Fruit fly (Drosophila melanogaster) whole organism, embryonic: Measurements from ENCODE around the gene her.

Experiments
- Abd-B ChIP-seq: fragments of 200-800 bp; sonication (Bioruptor generic); optimal IDR thresholded peaks from 2 replicates; lab custom pipeline; 2018; ENCODE audit warnings: missing biosample characterization, mild to moderate bottlenecking, missing genetic modification characterization, moderate library complexity
- CG10321 ChIP-seq: fragments of 200-800 bp; sonication (Bioruptor generic); IDR thresholded peaks from 2 replicates; pipeline ENCODE4 v1.3.6; 2022; ENCODE audit warnings: missing biosample characterization, missing genetic modification characterization
- CG11456 ChIP-seq: fragments of 200-800 bp; sonication (Bioruptor generic); IDR thresholded peaks from 3 replicates; pipeline ENCODE4 v1.3.6; 2022; ENCODE audit warnings: missing biosample characterization, missing genetic modification characterization
- CG11723 ChIP-seq: fragments of 200-800 bp; sonication (Bioruptor generic); optimal IDR thresholded peaks from 2 replicates; lab custom pipeline; 2017; ENCODE audit warnings: missing biosample characterization, mild to moderate bottlenecking, missing genetic modification characterization
- CG13894 ChIP-seq: fragments of 200-800 bp; sonication (Bioruptor generic); optimal IDR thresholded peaks from 3 replicates; lab custom pipeline; 2018; ENCODE audit warnings: missing biosample characterization, mild to moderate bottlenecking, missing genetic modification characterization, moderate library complexity
- CG1832 ChIP-seq: fragments of 200-800 bp; sonication (Bioruptor generic); optimal IDR thresholded peaks from 2 replicates; lab custom pipeline; 2017; ENCODE audit warnings: missing biosample characterization, mild to moderate bottlenecking, missing genetic modification characterization, inconsistent platforms
- CG2199 ChIP-seq: fragments of 200-800 bp; sonication (Bioruptor generic); IDR thresholded peaks from 3 replicates; pipeline ENCODE4 v1.3.6; 2022; ENCODE audit warnings: missing biosample characterization, missing genetic modification characterization
- CG2202 ChIP-seq: fragments of 200-800 bp; sonication (Bioruptor generic); optimal IDR thresholded peaks from 2 replicates; lab custom pipeline; 2018; ENCODE audit warnings: missing biosample characterization, mild to moderate bottlenecking, missing genetic modification characterization
- CG4820 ChIP-seq: fragments of 200-800 bp; sonication (Bioruptor generic); optimal IDR thresholded peaks from 3 replicates; lab custom pipeline; 2016; ENCODE audit warnings: missing biosample characterization, missing genetic modification characterization
- CG9609 ChIP-seq: fragments of 200-800 bp; sonication (Bioruptor generic); optimal IDR thresholded peaks from 3 replicates; lab custom pipeline; 2016; ENCODE audit warnings: missing biosample characterization, missing genetic modification characterization
- CG9932 ChIP-seq: fragments of 200-800 bp; sonication (Bioruptor generic); IDR thresholded peaks from 2 replicates; pipeline ENCODE4 v1.3.6; 2022; ENCODE audit warnings: missing biosample characterization, missing genetic modification characterization
- CHES-1-like ChIP-seq: fragments of 200-800 bp; sonication (Bioruptor generic); optimal IDR thresholded peaks from 2 replicates; lab custom pipeline; 2016; ENCODE audit warnings: missing biosample characterization, missing genetic modification characterization
- CTCF ChIP-seq: fragments of 200-800 bp; sonication (Bioruptor generic); optimal IDR thresholded peaks from 2 replicates; lab custom pipeline; 2017; ENCODE audit warnings: missing biosample characterization, mild to moderate bottlenecking, missing genetic modification characterization, moderate library complexity
- Gug ChIP-seq: fragments of 200-800 bp; sonication (Bioruptor generic); IDR thresholded peaks from 4 replicates; pipeline ENCODE4 v1.3.6; 2022; ENCODE audit warnings: missing biosample characterization, missing genetic modification characterization
- Hr78 ChIP-seq, 2 experiments: fragments of 200-800 bp in 1 of 2; fragments of >200 bp in 1 of 2; sonication (Bioruptor generic) in 1 of 2; optimal IDR thresholded peaks; 2 replicates each; lab custom pipeline; 2017 to 2019; ENCODE audit warnings: missing biosample characterization in 2 of 2, missing genetic modification characterization in 2 of 2, mild to moderate bottlenecking in 1 of 2, moderate library complexity in 1 of 2
- MESR4 ChIP-seq: fragments of 200-800 bp; sonication (Bioruptor generic); optimal IDR thresholded peaks from 2 replicates; lab custom pipeline; 2018; ENCODE audit warnings: missing biosample characterization, mild to moderate bottlenecking, missing genetic modification characterization, moderate library complexity
- MTF-1 ChIP-seq: fragments of 200-800 bp; sonication (Bioruptor generic); optimal IDR thresholded peaks from 2 replicates; lab custom pipeline; 2018; ENCODE audit warnings: missing biosample characterization, mild to moderate bottlenecking, missing genetic modification characterization, borderline replicate concordance
- Max ChIP-seq: fragments of 200-800 bp; sonication (Bioruptor generic); optimal IDR thresholded peaks from 2 replicates; lab custom pipeline; 2016; ENCODE audit warnings: missing biosample characterization, mild to moderate bottlenecking, missing genetic modification characterization
- Med ChIP-seq: fragments of 200-800 bp; sonication (Bioruptor generic); peaks from one replicate; lab custom pipeline; 2016; ENCODE audit warnings: missing biosample characterization, missing genetic modification characterization, mild to moderate bottlenecking, inconsistent platforms, moderate library complexity
- NFAT ChIP-seq: fragments of 200-800 bp; sonication (Bioruptor generic); IDR thresholded peaks from 2 replicates; pipeline ENCODE4 v1.3.6; 2022; ENCODE audit warnings: missing biosample characterization, missing genetic modification characterization
- Opbp ChIP-seq: fragments of 200-800 bp; sonication (Bioruptor generic); IDR thresholded peaks from 3 replicates; pipeline ENCODE4 v1.3.6; 2022; ENCODE audit warnings: missing biosample characterization, missing genetic modification characterization; ENCODE audit not compliant: partially characterized antibody
- Rx ChIP-seq: fragments of 200-800 bp; sonication (Bioruptor generic); IDR thresholded peaks from 2 replicates; pipeline ENCODE4 v1.3.6; 2022; ENCODE audit warnings: missing biosample characterization, missing genetic modification characterization
- Scr ChIP-seq: fragments of 200-800 bp; sonication (Bioruptor generic); IDR thresholded peaks from 2 replicates; pipeline ENCODE4 v1.3.6; 2022; ENCODE audit warnings: missing biosample characterization, missing genetic modification characterization; ENCODE audit not compliant: partially characterized antibody
- Sox102F ChIP-seq: fragments of 200-800 bp; sonication (Bioruptor generic); optimal IDR thresholded peaks from 2 replicates; lab custom pipeline; 2018; ENCODE audit warnings: missing biosample characterization, mild to moderate bottlenecking, missing genetic modification characterization, moderate library complexity
- ab ChIP-seq: fragments of 200-800 bp; sonication (Bioruptor generic); optimal IDR thresholded peaks from 2 replicates; lab custom pipeline; 2016; ENCODE audit warnings: missing biosample characterization, missing genetic modification characterization
- bigmax ChIP-seq: fragments of 200-800 bp; sonication (Bioruptor generic); optimal IDR thresholded peaks from 2 replicates; lab custom pipeline; 2018; ENCODE audit warnings: missing biosample characterization, mild to moderate bottlenecking, missing genetic modification characterization
- br ChIP-seq: fragments of >200 bp; optimal IDR thresholded peaks from 2 replicates; lab custom pipeline; 2017
- bsh ChIP-seq, 2 experiments: fragments of 200-800 bp; sonication (Bioruptor generic); optimal IDR thresholded peaks; 2 replicates each; lab custom pipeline; 2017 to 2018; ENCODE audit warnings: mild to moderate bottlenecking in 2 of 2, missing biosample characterization in 2 of 2, missing genetic modification characterization in 2 of 2, moderate library complexity in 1 of 2
- cad ChIP-seq: fragments of >200 bp; optimal IDR thresholded peaks from 2 replicates; lab custom pipeline; 2017; ENCODE audit warnings: missing biosample characterization, missing genetic modification characterization
- caup ChIP-seq: fragments of 200-800 bp; sonication (Bioruptor generic); optimal IDR thresholded peaks from 3 replicates; lab custom pipeline; 2017; ENCODE audit warnings: missing biosample characterization, mild to moderate bottlenecking, missing genetic modification characterization, moderate library complexity; ENCODE audit not compliant: severe bottlenecking
- cg ChIP-seq: fragments of 200-800 bp; sonication (Bioruptor generic); optimal IDR thresholded peaks from 3 replicates; lab custom pipeline; 2019; ENCODE audit warnings: missing biosample characterization, mild to moderate bottlenecking, missing genetic modification characterization, moderate library complexity
- corto ChIP-seq: fragments of 200-800 bp; sonication (Bioruptor generic); optimal IDR thresholded peaks from 2 replicates; lab custom pipeline; 2016; ENCODE audit warnings: missing biosample characterization, mild to moderate bottlenecking, missing genetic modification characterization, moderate library complexity
- cwo ChIP-seq: fragments of 200-800 bp; sonication (Bioruptor generic); optimal IDR thresholded peaks from 3 replicates; lab custom pipeline; 2017; ENCODE audit warnings: missing biosample characterization, missing genetic modification characterization, mild to moderate bottlenecking, moderate library complexity, missing genetic modification reagents
- esg ChIP-seq: fragments of 200-800 bp; sonication (Bioruptor generic); conservative IDR thresholded peaks from 2 replicates; pipeline ENCODE4 v1.3.6; 2022; ENCODE audit warnings: missing biosample characterization, missing genetic modification characterization
- exex ChIP-seq: fragments of 200-800 bp; sonication (Bioruptor generic); optimal IDR thresholded peaks from 4 replicates; lab custom pipeline; 2018; ENCODE audit warnings: missing biosample characterization, mild to moderate bottlenecking, missing genetic modification characterization, moderate library complexity
- gfzf ChIP-seq: fragments of 200-800 bp; sonication (Bioruptor generic); optimal IDR thresholded peaks from 2 replicates; lab custom pipeline; 2016; ENCODE audit warnings: missing biosample characterization, mild to moderate bottlenecking, missing genetic modification characterization, moderate library complexity
- kah ChIP-seq: fragments of 200-800 bp; sonication (Bioruptor generic); optimal IDR thresholded peaks from 2 replicates; lab custom pipeline; 2018; ENCODE audit warnings: missing biosample characterization, mild to moderate bottlenecking, missing genetic modification characterization
- odd ChIP-seq: fragments of 200-800 bp; sonication (Bioruptor generic); optimal IDR thresholded peaks from 2 replicates; lab custom pipeline; 2017; ENCODE audit warnings: missing biosample characterization, mild to moderate bottlenecking, missing genetic modification characterization
- pho ChIP-seq: fragments of 200-800 bp; sonication (Bioruptor generic); optimal IDR thresholded peaks from 2 replicates; lab custom pipeline; 2016; ENCODE audit warnings: missing biosample characterization, missing genetic modification characterization
- pros ChIP-seq: fragments of 200-800 bp; sonication (Bioruptor generic); optimal IDR thresholded peaks from 3 replicates; lab custom pipeline; 2019; ENCODE audit warnings: missing biosample characterization, mild to moderate bottlenecking, missing genetic modification characterization, moderate library complexity
- row ChIP-seq: fragments of 200-800 bp; sonication (Bioruptor generic); IDR thresholded peaks from 3 replicates; pipeline ENCODE4 v1.3.6; 2022; ENCODE audit warnings: missing biosample characterization, missing genetic modification characterization
- sens ChIP-seq: fragments of 200-800 bp; sonication (Bioruptor generic); peaks from one replicate; lab custom pipeline; 2016; ENCODE audit warnings: missing biosample characterization, missing genetic modification characterization
- slbo ChIP-seq: fragments of 200-800 bp; sonication (Bioruptor generic); IDR thresholded peaks from 2 replicates; pipeline ENCODE4 v1.3.6; 2022; ENCODE audit warnings: missing biosample characterization, missing genetic modification characterization
- sob ChIP-seq: fragments of 200-800 bp; sonication (Bioruptor generic); IDR thresholded peaks from 2 replicates; pipeline ENCODE4 v1.3.6; 2022; ENCODE audit warnings: missing biosample characterization, missing genetic modification characterization
- tio ChIP-seq: fragments of 200-800 bp; sonication (Bioruptor generic); optimal IDR thresholded peaks from 2 replicates; lab custom pipeline; 2017; ENCODE audit warnings: missing biosample characterization, missing genetic modification characterization, inconsistent platforms
- zen ChIP-seq: fragments of 200-800 bp; sonication (Bioruptor generic); optimal IDR thresholded peaks from 3 replicates; lab custom pipeline; 2018; ENCODE audit warnings: missing biosample characterization, mild to moderate bottlenecking, missing genetic modification characterization, moderate library complexity
- zf30C ChIP-seq: fragments of 200-800 bp; sonication (Bioruptor generic); optimal IDR thresholded peaks from 3 replicates; lab custom pipeline; 2018; ENCODE audit warnings: missing biosample characterization, mild to moderate bottlenecking, missing genetic modification characterization

Gene her

dm6 chr2L:16684908-16685611 lies 8.1 kb downstream of the her start (continued):
- no peak for TF ChIP-seq ab
- peak; percentile 57 for TF ChIP-seq odd (GFP tag; lab: Kevin White, UChicago)
- TF ChIP-seq Max (GFP tag; lab: Kevin White, UChicago) = peak; percentile 25
- peak; percentile 58 for TF ChIP-seq Sox102F (GFP tag; lab: Kevin White, UChicago)
- TF ChIP-seq zen (tag; lab: Kevin White, UChicago) = peak; percentile 1
- no peak for TF ChIP-seq CG4820 (GFP tag; lab: Kevin White, UChicago)
- TF ChIP-seq Hr78 (GFP tag; optimal IDR thresholded peaks at IDR 0.05; lab: Kevin White, UChicago) = peak in 1 of 2 experiments; percentile 42
- no peak for TF ChIP-seq bigmax (GFP tag; lab: Kevin White, UChicago)
- no peak for TF ChIP-seq MESR4 (GFP tag; lab: Kevin White, UChicago)
- TF ChIP-seq slbo = peak; percentile 30; the same call in 1 of the 2 replicates
- TF ChIP-seq esg = peak; percentile 30; the same call in 1 of the 2 replicates
- TF ChIP-seq Abd-B = peak; percentile 58
- peak; percentile 47 for TF ChIP-seq kah (GFP tag; lab: Kevin White, UChicago)
- TF ChIP-seq MTF-1 (GFP tag; lab: Kevin White, UChicago) = peak; percentile 4
- TF ChIP-seq cwo (GFP tag; lab: Kevin White, UChicago) = peak; percentile 75
- TF ChIP-seq CG2202 (tag; lab: Kevin White, UChicago) = no peak
- no peak for TF ChIP-seq Scr
- peak; percentile 47 for TF ChIP-seq tio
- peak; percentile 44 for TF ChIP-seq caup (GFP tag; lab: Kevin White, UChicago)
- TF ChIP-seq CG9932 = no peak
- no peak for TF ChIP-seq CG9609 (GFP tag; lab: Kevin White, UChicago)

DNA sequence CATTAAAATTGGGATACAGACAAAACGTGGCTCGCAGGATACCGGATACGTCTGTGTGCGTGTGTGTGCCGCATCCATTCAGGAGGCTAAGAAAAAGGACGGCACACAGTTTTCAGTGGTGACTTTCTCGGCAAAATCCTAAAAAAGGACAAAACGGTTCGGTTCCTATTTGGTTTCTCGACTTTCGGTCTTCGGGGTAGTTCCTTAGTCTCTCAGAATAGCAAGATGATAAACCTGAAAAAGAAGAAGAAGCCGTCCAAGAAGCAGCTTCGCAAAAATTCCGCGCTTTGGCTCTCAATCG lies 8.6 kb downstream of the her start:
- TF ChIP-seq CG13894 (tag; lab: Kevin White, UChicago) (peak; percentile 80), sob (GFP tag; lab: Robert Waterston, UW) (no peak), gfzf (peak; percentile 27), CG11723 (no peak), cg (GFP tag; lab: Kevin White, UChicago) (peak; percentile 34), CG2199 (GFP tag; lab: Robert Waterston, UW) (0 out of 3 replicates have a peak, but pooled peaks have one; percentile 1), pros (peak; percentile 52), exex (tag; lab: Kevin White, UChicago) (no peak), Opbp (GFP tag; lab: Robert Waterston, UW) (0 out of 3 replicates have a peak, but pooled peaks have one; percentile 23), pho (GFP tag; lab: Kevin White, UChicago) (no peak)

dm6 chr2L:16686412-16687043 lies 9.5 kb downstream of the her start:
- TF ChIP-seq CG1832 (GFP tag; lab: Kevin White, UChicago) (no peak), sens (peak; percentile 7), Rx (GFP tag; lab: Robert Waterston, UW) (no peak), CG11456 (GFP tag; lab: Robert Waterston, UW) (no peak), Med (GFP tag; lab: Kevin White, UChicago) (peak; percentile 76), CTCF (no peak), NFAT (GFP tag; lab: Robert Waterston, UW) (no peak), CHES-1-like (GFP tag; lab: Kevin White, UChicago) (no peak), Gug (GFP tag; lab: Robert Waterston, UW) (0 out of 4 replicates have a peak, but pooled peaks have one; percentile 19), bsh (GFP tag; optimal IDR thresholded peaks at IDR 0.05; lab: Kevin White, UChicago) (peak in 1 of 2 experiments; percentile 60), cad (GFP tag; lab: Kevin White, UChicago) (peak; percentile 60), CG10321 (GFP tag; lab: Robert Waterston, UW) (no peak), CG2199 (GFP tag; lab: Robert Waterston, UW) (0 out of 3 replicates have a peak, but pooled peaks have one; percentile 10), br (no peak), odd (GFP tag; lab: Kevin White, UChicago) (no peak), ab (no peak), row (GFP tag; lab: Robert Waterston, UW) (0 out of 3 replicates have a peak, but pooled peaks have one; percentile 8), corto (GFP tag; lab: Kevin White, UChicago) (peak; percentile 24), zf30C (GFP tag; lab: Kevin White, UChicago) (peak; percentile 76)
